Worm (Caenorhabditis elegans) whole organism, L2 larva: Measurements from ENCODE around the gene F39G3.2.

Experiments
- R02D3.7 ChIP-seq: fragments of 150-350 bp; optimal IDR thresholded peaks from 2 replicates; lab custom pipeline; 2014; ENCODE audit warnings: missing biosample characterization, missing genetic modification characterization
- ama-1 ChIP-seq: fragments of 150-350 bp; optimal IDR thresholded peaks from 2 replicates; lab custom pipeline; 2018; ENCODE audit warnings: inconsistent platforms
- blmp-1 ChIP-seq: sonication (generic microtip); optimal IDR thresholded peaks from 2 replicates; lab custom pipeline; 2017; ENCODE audit warnings: missing genetic modification characterization, mild to moderate bottlenecking, missing compliant biosample characterization, antibody characterized with exemption, moderate library complexity; ENCODE audit not compliant: insufficient read depth
- ceh-82 ChIP-seq: fragments of 150-350 bp; optimal IDR thresholded peaks from 2 replicates; lab custom pipeline; 2014; ENCODE audit warnings: missing biosample characterization, missing genetic modification characterization
- nhr-12 ChIP-seq: fragments of 150-350 bp; optimal IDR thresholded peaks from 2 replicates; lab custom pipeline; 2014; ENCODE audit warnings: missing biosample characterization, missing genetic modification characterization
- snpc-4 ChIP-seq: fragments of 150-350 bp; optimal IDR thresholded peaks from 2 replicates; lab custom pipeline; 2014; ENCODE audit warnings: missing biosample characterization, missing genetic modification characterization
- unc-62 ChIP-seq: fragments of 150-350 bp; optimal IDR thresholded peaks from 2 replicates; lab custom pipeline; 2014; ENCODE audit warnings: missing biosample characterization, missing genetic modification reagents, missing genetic modification characterization

DNA sequence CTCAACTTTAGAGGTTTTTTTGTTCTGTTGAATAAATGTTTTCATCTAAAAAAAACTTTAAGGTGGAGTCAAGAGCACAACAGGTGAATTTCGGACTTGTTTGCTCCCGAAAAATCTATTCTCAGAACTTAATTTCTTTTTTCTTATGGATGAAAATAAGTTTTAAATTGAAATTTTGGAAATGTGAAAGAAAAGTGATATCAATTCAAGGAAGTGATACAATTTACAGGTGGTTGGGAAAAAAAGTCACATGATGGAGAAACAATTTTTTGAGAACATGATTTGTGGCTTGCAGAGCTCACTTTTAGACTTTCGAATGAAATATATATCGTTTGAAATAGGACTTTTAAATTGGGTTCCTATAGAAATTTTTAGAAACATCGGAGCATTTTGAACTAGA is 30.0 kb upstream of the F39G3.2 start:
- TF ChIP-seq snpc-4 (tag; lab: Kevin White, UChicago) (no peak), unc-62 (GFP tag; lab: Kevin White, UChicago) (no peak), ama-1 (lab: Kevin White, UChicago) (no peak), nhr-12 (tag; lab: Kevin White, UChicago) (no peak), blmp-1 (tag; lab: Kevin White, UChicago) (no peak), ceh-82 (no peak), R02D3.7 (tag; lab: Kevin White, UChicago) (no peak)
